Fruit fly (Drosophila melanogaster) whole organism, embryonic: ENCODE measurements around the gene WDR79.

Experiments
- B-H1 ChIP-seq: fragments of 200-800 bp; sonication (Bioruptor generic); IDR thresholded peaks from 3 replicates; pipeline ENCODE4 v1.3.6; 2022; ENCODE audit warnings: missing biosample characterization, missing genetic modification characterization
- BEAF-32 ChIP-seq: fragments of 200-800 bp; sonication (Bioruptor generic); optimal IDR thresholded peaks from 3 replicates; lab custom pipeline; 2017; ENCODE audit warnings: missing biosample characterization, missing genetic modification characterization, mild to moderate bottlenecking, moderate library complexity, missing genetic modification reagents
- CG13123 ChIP-seq: fragments of 200-800 bp; sonication (Bioruptor generic); optimal IDR thresholded peaks from 2 replicates; lab custom pipeline; 2016; ENCODE audit warnings: missing biosample characterization, missing genetic modification characterization
- CG14050 ChIP-seq: fragments of 200-800 bp; sonication (Bioruptor generic); IDR thresholded peaks from 3 replicates; pipeline ENCODE4 v1.3.6; 2022; ENCODE audit warnings: missing biosample characterization, missing genetic modification characterization
- CG16863 ChIP-seq: fragments of 200-800 bp; sonication (Bioruptor generic); optimal IDR thresholded peaks from 3 replicates; lab custom pipeline; 2016; ENCODE audit warnings: missing biosample characterization, missing genetic modification characterization
- CG17359 ChIP-seq: fragments of 200-800 bp; sonication (Bioruptor generic); optimal IDR thresholded peaks from 3 replicates; lab custom pipeline; 2018; ENCODE audit warnings: missing biosample characterization, mild to moderate bottlenecking, missing genetic modification characterization, moderate library complexity
- CG17612 ChIP-seq: fragments of 200-800 bp; sonication (Bioruptor generic); IDR thresholded peaks from 2 replicates; pipeline ENCODE4 v1.3.6; 2022; ENCODE audit warnings: missing biosample characterization, missing genetic modification characterization
- CG1792 ChIP-seq: fragments of 200-800 bp; sonication (Bioruptor generic); optimal IDR thresholded peaks from 2 replicates; lab custom pipeline; 2016; ENCODE audit warnings: missing biosample characterization, missing genetic modification characterization
- CG1832 ChIP-seq: fragments of 200-800 bp; sonication (Bioruptor generic); optimal IDR thresholded peaks from 2 replicates; lab custom pipeline; 2017; ENCODE audit warnings: missing biosample characterization, mild to moderate bottlenecking, missing genetic modification characterization, inconsistent platforms
- CG18476 ChIP-seq: fragments of 200-800 bp; sonication (Bioruptor generic); optimal IDR thresholded peaks from 2 replicates; lab custom pipeline; 2016; ENCODE audit warnings: missing biosample characterization, mild to moderate bottlenecking, missing genetic modification characterization
- CG18619 ChIP-seq: fragments of 200-800 bp; sonication (Bioruptor generic); optimal IDR thresholded peaks from 3 replicates; lab custom pipeline; 2017; ENCODE audit warnings: missing biosample characterization, mild to moderate bottlenecking, missing genetic modification characterization
- CG3281 ChIP-seq: fragments of 200-800 bp; sonication (Bioruptor generic); optimal IDR thresholded peaks from 3 replicates; lab custom pipeline; 2017; ENCODE audit warnings: missing biosample characterization, mild to moderate bottlenecking, missing genetic modification characterization
- CG4617 ChIP-seq: fragments of 200-800 bp; sonication (Bioruptor generic); optimal IDR thresholded peaks from 3 replicates; lab custom pipeline; 2016; ENCODE audit warnings: missing biosample characterization, missing genetic modification characterization, borderline replicate concordance
- CG4854 ChIP-seq: fragments of 200-800 bp; sonication (Bioruptor generic); optimal IDR thresholded peaks from 2 replicates; lab custom pipeline; 2016; ENCODE audit warnings: missing biosample characterization, missing genetic modification characterization, inconsistent platforms
- CG5180 ChIP-seq: fragments of 200-800 bp; sonication (Bioruptor generic); optimal IDR thresholded peaks from 3 replicates; lab custom pipeline; 2017; ENCODE audit warnings: missing biosample characterization, missing genetic modification characterization, mild to moderate bottlenecking, moderate library complexity, missing genetic modification reagents
- CG5245 ChIP-seq: fragments of 200-800 bp; sonication (Bioruptor generic); optimal IDR thresholded peaks from 3 replicates; lab custom pipeline; 2016; ENCODE audit warnings: missing biosample characterization, missing genetic modification characterization
- CG7357 ChIP-seq: fragments of 200-800 bp; sonication (Bioruptor generic); IDR thresholded peaks from 3 replicates; pipeline ENCODE4 v1.3.6; 2022; ENCODE audit warnings: missing biosample characterization, missing genetic modification characterization
- CG7556 ChIP-seq: fragments of 200-800 bp; sonication (Bioruptor generic); optimal IDR thresholded peaks from 2 replicates; lab custom pipeline; 2017; ENCODE audit warnings: missing biosample characterization, mild to moderate bottlenecking, missing genetic modification characterization
- CG7839 ChIP-seq: fragments of 200-800 bp; sonication (Bioruptor generic); optimal IDR thresholded peaks from 3 replicates; lab custom pipeline; 2018; ENCODE audit warnings: missing biosample characterization, mild to moderate bottlenecking, missing genetic modification characterization, moderate library complexity
- CG9876 ChIP-seq: fragments of 200-800 bp; sonication (Bioruptor generic); optimal IDR thresholded peaks from 2 replicates; lab custom pipeline; 2016; ENCODE audit warnings: missing biosample characterization, missing genetic modification characterization
- CHES-1-like ChIP-seq: fragments of 200-800 bp; sonication (Bioruptor generic); optimal IDR thresholded peaks from 2 replicates; lab custom pipeline; 2016; ENCODE audit warnings: missing biosample characterization, missing genetic modification characterization
- Dad ChIP-seq: fragments of 200-800 bp; sonication (Bioruptor generic); optimal IDR thresholded peaks from 3 replicates; lab custom pipeline; 2016; ENCODE audit warnings: missing biosample characterization, missing genetic modification characterization
- HLH4C ChIP-seq: fragments of 200-800 bp; sonication (Bioruptor generic); IDR thresholded peaks from 3 replicates; pipeline ENCODE4 v1.3.6; 2022; ENCODE audit warnings: missing biosample characterization, missing genetic modification characterization; ENCODE audit not compliant: partially characterized antibody
- Hmx ChIP-seq: fragments of 200-800 bp; sonication (Bioruptor generic); optimal IDR thresholded peaks from 2 replicates; lab custom pipeline; 2016; ENCODE audit warnings: missing biosample characterization, missing genetic modification characterization
- Hr3 ChIP-seq: fragments of 200-800 bp; sonication (Bioruptor generic); optimal IDR thresholded peaks from 3 replicates; lab custom pipeline; 2016; ENCODE audit warnings: missing biosample characterization, missing genetic modification characterization
- Mad ChIP-seq: fragments of 200-800 bp; sonication (Bioruptor generic); optimal IDR thresholded peaks from 2 replicates; lab custom pipeline; 2016; ENCODE audit warnings: missing biosample characterization, missing genetic modification characterization
- Meics ChIP-seq: fragments of 200-800 bp; sonication (Bioruptor generic); optimal IDR thresholded peaks from 2 replicates; lab custom pipeline; 2017; ENCODE audit warnings: missing biosample characterization, mild to moderate bottlenecking, missing genetic modification characterization
- Mrtf ChIP-seq: fragments of 200-800 bp; sonication (Bioruptor generic); IDR thresholded peaks from 3 replicates; pipeline ENCODE4 v1.3.6; 2022; ENCODE audit warnings: missing biosample characterization, missing genetic modification characterization
- NC2β ChIP-seq: fragments of 200-800 bp; sonication (Bioruptor generic); optimal IDR thresholded peaks from 2 replicates; lab custom pipeline; 2016; ENCODE audit warnings: missing biosample characterization, missing genetic modification characterization
- Nf-YC ChIP-seq: fragments of 200-800 bp; optimal IDR thresholded peaks from 3 replicates; lab custom pipeline; 2019; ENCODE audit warnings: missing biosample characterization, mild to moderate bottlenecking, missing genetic modification characterization, moderate library complexity
- Sox100B ChIP-seq: fragments of 200-800 bp; sonication (Bioruptor generic); optimal IDR thresholded peaks from 3 replicates; lab custom pipeline; 2018; ENCODE audit warnings: missing biosample characterization, mild to moderate bottlenecking, missing genetic modification characterization
- Sry-δ ChIP-seq: fragments of 200-800 bp; sonication (Bioruptor generic); optimal IDR thresholded peaks from 2 replicates; lab custom pipeline; 2016; ENCODE audit warnings: missing biosample characterization, missing genetic modification characterization
- ac ChIP-seq: fragments of 200-800 bp; sonication (Bioruptor generic); optimal IDR thresholded peaks from 3 replicates; lab custom pipeline; 2017; ENCODE audit warnings: missing biosample characterization, mild to moderate bottlenecking, missing genetic modification characterization
- amos ChIP-seq: fragments of 200-800 bp; sonication (Bioruptor generic); IDR thresholded peaks from 2 replicates; pipeline ENCODE4 v1.3.6; 2022; ENCODE audit warnings: missing biosample characterization, missing genetic modification characterization; ENCODE audit not compliant: partially characterized antibody
- bbx ChIP-seq: fragments of 200-800 bp; sonication (Bioruptor generic); IDR thresholded peaks from 2 replicates; pipeline ENCODE4 v1.3.6; 2022; ENCODE audit warnings: missing biosample characterization, missing genetic modification characterization; ENCODE audit not compliant: partially characterized antibody
- bsh ChIP-seq, 2 experiments: fragments of 200-800 bp; sonication (Bioruptor generic); optimal IDR thresholded peaks; 2 replicates each; lab custom pipeline; 2017 to 2018; ENCODE audit warnings: mild to moderate bottlenecking in 2 of 2, missing biosample characterization in 2 of 2, missing genetic modification characterization in 2 of 2, moderate library complexity in 1 of 2
- corto ChIP-seq: fragments of 200-800 bp; sonication (Bioruptor generic); optimal IDR thresholded peaks from 2 replicates; lab custom pipeline; 2016; ENCODE audit warnings: missing biosample characterization, mild to moderate bottlenecking, missing genetic modification characterization, moderate library complexity
- croc ChIP-seq: fragments of 200-800 bp; sonication (Bioruptor generic); conservative IDR thresholded peaks from 3 replicates; pipeline ENCODE4 v1.3.6; 2022; ENCODE audit warnings: missing biosample characterization, missing genetic modification characterization
- danr ChIP-seq: fragments of 200-800 bp; sonication (Bioruptor generic); IDR thresholded peaks from 2 replicates; pipeline ENCODE4 v1.3.6; 2022; ENCODE audit warnings: missing biosample characterization, missing genetic modification characterization
- dmrt99B ChIP-seq: fragments of 200-800 bp; sonication (Bioruptor generic); optimal IDR thresholded peaks from 2 replicates; lab custom pipeline; 2018; ENCODE audit warnings: missing biosample characterization, mild to moderate bottlenecking, missing genetic modification characterization, moderate library complexity
- fu2 ChIP-seq: fragments of 200-800 bp; sonication (Bioruptor generic); optimal IDR thresholded peaks from 2 replicates; lab custom pipeline; 2016; ENCODE audit warnings: missing biosample characterization, missing genetic modification characterization
- gt ChIP-seq: fragments of 200-800 bp; sonication (Bioruptor generic); IDR thresholded peaks from 2 replicates; pipeline ENCODE4 v1.3.6; 2022; ENCODE audit warnings: missing biosample characterization, missing genetic modification characterization
- psq ChIP-seq: fragments of 200-800 bp; sonication (Bioruptor generic); optimal IDR thresholded peaks from 2 replicates; lab custom pipeline; 2017; ENCODE audit warnings: missing biosample characterization, missing genetic modification characterization
- sens-2 ChIP-seq: fragments of 200-800 bp; sonication (Bioruptor generic); IDR thresholded peaks from 2 replicates; pipeline ENCODE4 v1.3.6; 2022; ENCODE audit warnings: missing biosample characterization, missing genetic modification characterization
- sima ChIP-seq: fragments of 200-800 bp; sonication (Bioruptor generic); optimal IDR thresholded peaks from 2 replicates; lab custom pipeline; 2016; ENCODE audit warnings: missing biosample characterization, missing genetic modification characterization
- slou ChIP-seq: fragments of 200-800 bp; sonication (Bioruptor generic); optimal IDR thresholded peaks from 3 replicates; lab custom pipeline; 2016; ENCODE audit warnings: missing biosample characterization, missing genetic modification characterization
- tio ChIP-seq: fragments of 200-800 bp; sonication (Bioruptor generic); optimal IDR thresholded peaks from 2 replicates; lab custom pipeline; 2017; ENCODE audit warnings: missing biosample characterization, missing genetic modification characterization, inconsistent platforms
- unc-4 ChIP-seq: fragments of 200-800 bp; sonication (Bioruptor generic); IDR thresholded peaks from 2 replicates; pipeline ENCODE4 v1.3.6; 2022; ENCODE audit warnings: missing biosample characterization, missing genetic modification characterization; ENCODE audit not compliant: partially characterized antibody
- vnd ChIP-seq: fragments of 200-800 bp; sonication (Bioruptor generic); IDR thresholded peaks from 3 replicates; pipeline ENCODE4 v1.3.6; 2022; ENCODE audit warnings: missing biosample characterization, missing genetic modification characterization; ENCODE audit not compliant: partially characterized antibody

WDR79 gene

dm6 chr2L:6098479-6099269, 28.9 kb downstream of the WDR79 start, which contains the start of gene CG9175 (continued):
- TF ChIP-seq psq: no peak
- peak; percentile 15 for TF ChIP-seq CG1792 (GFP tag; lab: Kevin White, UChicago)
- no peak for TF ChIP-seq CG5180 (GFP tag; lab: Kevin White, UChicago)
- peak; percentile 87 for TF ChIP-seq vnd
- peak; percentile 2 for TF ChIP-seq CG7556
- no peak for TF ChIP-seq CG16863 (GFP tag; lab: Kevin White, UChicago)
- no peak for TF ChIP-seq danr (GFP tag; lab: Robert Waterston, UW)
- no peak for TF ChIP-seq CG3281
- TF ChIP-seq unc-4 (GFP tag; lab: Robert Waterston, UW): peak; percentile 99
- TF ChIP-seq CG14050 (GFP tag; lab: Robert Waterston, UW): no peak; the same call in 2 of the 3 replicates
- TF ChIP-seq CG4854 (GFP tag; lab: Kevin White, UChicago): peak; percentile 14
- peak; percentile 98 for TF ChIP-seq amos (GFP tag; lab: Robert Waterston, UW)
- TF ChIP-seq Hr3 (GFP tag; lab: Kevin White, UChicago): peak; percentile 5
- TF ChIP-seq B-H1 (GFP tag; lab: Robert Waterston, UW): no peak
- no peak for TF ChIP-seq CG7357 (GFP tag; lab: Robert Waterston, UW)
- TF ChIP-seq CG17612: no peak
- no peak for TF ChIP-seq slou (GFP tag; lab: Kevin White, UChicago)
- TF ChIP-seq Mrtf (GFP tag; lab: Robert Waterston, UW): no peak
- TF ChIP-seq tio (GFP tag; lab: Kevin White, UChicago): no peak
- TF ChIP-seq NC2β: peak; percentile 73
- TF ChIP-seq dmrt99B (tag; lab: Kevin White, UChicago): no peak
- TF ChIP-seq CHES-1-like: peak; percentile 89
- TF ChIP-seq CG4617: peak; percentile 96
- no peak for TF ChIP-seq gt
- no peak for TF ChIP-seq fu2 (GFP tag; lab: Kevin White, UChicago)
- TF ChIP-seq croc (GFP tag; lab: Robert Waterston, UW): no peak
- no peak for TF ChIP-seq corto (GFP tag; lab: Kevin White, UChicago)
- TF ChIP-seq CG9876 (GFP tag; lab: Kevin White, UChicago): no peak
- peak; percentile 99 for TF ChIP-seq Sry-δ (GFP tag; lab: Kevin White, UChicago)
- TF ChIP-seq Mad: peak; percentile 30
- TF ChIP-seq Meics (GFP tag; lab: Kevin White, UChicago): peak; percentile 42
- peak in 1 of 2 experiments; percentile 24 for TF ChIP-seq bsh (GFP tag; optimal IDR thresholded peaks at IDR 0.05; lab: Kevin White, UChicago)
- peak; percentile 36 for TF ChIP-seq CG18619 (GFP tag; lab: Kevin White, UChicago)
- TF ChIP-seq CG1832 (GFP tag; lab: Kevin White, UChicago): no peak
- peak; percentile 99 for TF ChIP-seq BEAF-32 (GFP tag; lab: Kevin White, UChicago)
- TF ChIP-seq CG13123 (GFP tag; lab: Kevin White, UChicago): no peak
- no peak for TF ChIP-seq CG5245 (GFP tag; lab: Kevin White, UChicago)
- no peak for TF ChIP-seq CG18476 (GFP tag; lab: Kevin White, UChicago)
- TF ChIP-seq Nf-YC (tag; lab: Kevin White, UChicago): peak; percentile 44
- TF ChIP-seq Hmx (GFP tag; lab: Kevin White, UChicago): no peak
- TF ChIP-seq sima (GFP tag; lab: Kevin White, UChicago): no peak
- peak; percentile 91 for TF ChIP-seq HLH4C (GFP tag; lab: Robert Waterston, UW)
- TF ChIP-seq CG7839: peak; percentile 29
- peak; percentile 97 for TF ChIP-seq bbx (GFP tag; lab: Robert Waterston, UW)
- no peak for TF ChIP-seq sens-2 (GFP tag; lab: Robert Waterston, UW)
- TF ChIP-seq CG17359 (tag; lab: Kevin White, UChicago): peak; percentile 2
- TF ChIP-seq Sox100B (GFP tag; lab: Kevin White, UChicago): no peak
- no peak for TF ChIP-seq ac
- TF ChIP-seq Dad (GFP tag; lab: Kevin White, UChicago): peak; percentile 46
